Fruit fly (Drosophila melanogaster) whole organism: ENCODE measurements around the gene CG33543.

ENCODE experiments used
- EcR ChIP-seq, 2 experiments: fragments of >200 bp; optimal IDR thresholded peaks; 2 replicates each; lab custom pipeline; 2017; ENCODE audit warnings: missing biosample characterization in 2 of 2, missing genetic modification characterization in 2 of 2, missing genetic modification reagents in 2 of 2
- psq ChIP-seq: fragments of >200 bp; optimal IDR thresholded peaks from 2 replicates; lab custom pipeline; 2017

DNA sequence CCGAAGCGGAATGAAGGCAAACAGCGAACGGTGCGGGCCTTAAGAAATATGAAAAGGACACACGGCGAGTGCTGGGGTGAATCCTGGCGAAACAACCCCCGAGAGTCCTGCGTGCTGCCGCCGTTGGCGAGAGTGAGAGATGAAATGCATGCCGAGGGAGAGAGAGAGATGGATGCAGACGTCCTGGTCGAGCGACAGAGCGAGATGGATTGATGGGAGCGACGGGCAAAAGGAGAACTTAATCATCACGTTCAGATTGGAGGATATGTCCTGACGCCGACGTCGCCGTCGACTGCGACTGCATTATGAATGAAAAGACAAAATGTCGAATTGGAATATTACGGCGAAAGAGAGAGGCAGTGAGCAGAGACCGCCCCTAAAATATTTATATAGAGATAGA is 51.6 kb downstream of the CG33543 start:
- TF ChIP-seq EcR (GFP tag; optimal IDR thresholded peaks at IDR 0.05; lab: Kevin White, UChicago) (no peak), psq (lab: Kevin White, UChicago) (no peak)
